Fruit fly (Drosophila melanogaster) whole organism, embryonic: ENCODE results near the gene Nepl13.

Source experiments
- Ada2b ChIP-seq: fragments of 200-800 bp; sonication (Bioruptor generic); IDR thresholded peaks from 2 replicates; pipeline ENCODE4 v1.3.6; 2022; ENCODE audit warnings: missing biosample characterization, missing genetic modification characterization
- Asciz ChIP-seq: fragments of 200-800 bp; sonication (Bioruptor generic); optimal IDR thresholded peaks from 2 replicates; lab custom pipeline; 2017; ENCODE audit warnings: missing biosample characterization, mild to moderate bottlenecking, missing genetic modification characterization, missing genetic modification reagents
- Atf6 ChIP-seq: fragments of 200-800 bp; sonication (Bioruptor generic); IDR thresholded peaks from 2 replicates; pipeline ENCODE4 v1.3.6; 2022; ENCODE audit warnings: missing biosample characterization, missing genetic modification characterization
- Awh ChIP-seq: fragments of 200-800 bp; sonication (Bioruptor generic); IDR thresholded peaks from 2 replicates; pipeline ENCODE4, ENCODE4 v1.3.6; 2022; ENCODE audit warnings: missing biosample characterization, missing genetic modification characterization
- B-H1 ChIP-seq: fragments of 200-800 bp; sonication (Bioruptor generic); IDR thresholded peaks from 3 replicates; pipeline ENCODE4 v1.3.6; 2022; ENCODE audit warnings: missing biosample characterization, missing genetic modification characterization
- CG1024 ChIP-seq: fragments of 200-800 bp; sonication (Bioruptor generic); IDR thresholded peaks from 2 replicates; pipeline ENCODE4 v1.3.6; 2022; ENCODE audit warnings: missing biosample characterization, missing genetic modification characterization
- CG11093 ChIP-seq: fragments of 200-800 bp; sonication (Bioruptor generic); IDR thresholded peaks from 3 replicates; pipeline ENCODE4 v1.3.6; 2022; ENCODE audit warnings: missing biosample characterization, missing genetic modification characterization
- CG11560 ChIP-seq: fragments of 200-800 bp; sonication (Bioruptor generic); IDR thresholded peaks from 3 replicates; pipeline ENCODE4 v1.3.6; 2022; ENCODE audit warnings: missing biosample characterization, missing genetic modification characterization
- CG12299 ChIP-seq: fragments of 200-800 bp; sonication (Bioruptor generic); optimal IDR thresholded peaks from 2 replicates; lab custom pipeline; 2018; ENCODE audit warnings: missing biosample characterization, mild to moderate bottlenecking, missing genetic modification characterization
- CG12769 ChIP-seq: fragments of 200-800 bp; sonication (Bioruptor generic); optimal IDR thresholded peaks from 2 replicates; lab custom pipeline; 2019; ENCODE audit warnings: missing biosample characterization, mild to moderate bottlenecking, missing genetic modification characterization, moderate library complexity
- CG12942 ChIP-seq: fragments of 200-800 bp; sonication (Bioruptor generic); optimal IDR thresholded peaks from 3 replicates; lab custom pipeline; 2016; ENCODE audit warnings: missing biosample characterization, missing genetic modification characterization
- CG14014 ChIP-seq: fragments of 200-800 bp; sonication (Bioruptor generic); IDR thresholded peaks from 2 replicates; pipeline ENCODE4 v1.3.6; 2022; ENCODE audit warnings: missing biosample characterization, missing genetic modification characterization
- CG1602 ChIP-seq: fragments of 200-800 bp; sonication (Bioruptor generic); optimal IDR thresholded peaks from 3 replicates; lab custom pipeline; 2016; ENCODE audit warnings: missing biosample characterization, missing genetic modification characterization
- CG18599 ChIP-seq: fragments of 200-800 bp; sonication (Bioruptor generic); optimal IDR thresholded peaks from 3 replicates; lab custom pipeline; 2017; ENCODE audit warnings: missing biosample characterization, missing genetic modification characterization, mild to moderate bottlenecking, moderate library complexity, missing genetic modification reagents
- CG2199 ChIP-seq: fragments of 200-800 bp; sonication (Bioruptor generic); IDR thresholded peaks from 3 replicates; pipeline ENCODE4 v1.3.6; 2022; ENCODE audit warnings: missing biosample characterization, missing genetic modification characterization
- CG34422 ChIP-seq: fragments of 200-800 bp; sonication (Bioruptor generic); IDR thresholded peaks from 3 replicates; pipeline ENCODE4 v1.3.6; 2022; ENCODE audit warnings: missing biosample characterization, missing genetic modification characterization
- CG4360 ChIP-seq: fragments of 200-800 bp; sonication (Bioruptor generic); IDR thresholded peaks from 2 replicates; pipeline ENCODE4 v1.3.6; 2022; ENCODE audit warnings: missing biosample characterization, missing genetic modification characterization
- CG5245 ChIP-seq: fragments of 200-800 bp; sonication (Bioruptor generic); optimal IDR thresholded peaks from 3 replicates; lab custom pipeline; 2016; ENCODE audit warnings: missing biosample characterization, missing genetic modification characterization
- CG7556 ChIP-seq: fragments of 200-800 bp; sonication (Bioruptor generic); optimal IDR thresholded peaks from 2 replicates; lab custom pipeline; 2017; ENCODE audit warnings: missing biosample characterization, mild to moderate bottlenecking, missing genetic modification characterization
- CG7745 ChIP-seq: fragments of 200-800 bp; sonication (Bioruptor generic); optimal IDR thresholded peaks from 2 replicates; lab custom pipeline; 2018; ENCODE audit warnings: missing biosample characterization, mild to moderate bottlenecking, missing genetic modification characterization, moderate library complexity
- CG7839 ChIP-seq: fragments of 200-800 bp; sonication (Bioruptor generic); optimal IDR thresholded peaks from 3 replicates; lab custom pipeline; 2018; ENCODE audit warnings: missing biosample characterization, mild to moderate bottlenecking, missing genetic modification characterization, moderate library complexity
- CG8478 ChIP-seq: fragments of >200 bp; optimal IDR thresholded peaks from 2 replicates; lab custom pipeline; 2018
- Dip2 ChIP-seq: fragments of 200-800 bp; sonication (Bioruptor generic); IDR thresholded peaks from 2 replicates; pipeline ENCODE4 v1.3.6; 2022; ENCODE audit warnings: missing biosample characterization, missing genetic modification characterization
- Doc2 ChIP-seq: fragments of 200-800 bp; sonication (Bioruptor generic); IDR thresholded peaks from 2 replicates; pipeline ENCODE4 v1.3.6; 2022; ENCODE audit warnings: missing biosample characterization, missing genetic modification characterization
- E2f2 ChIP-seq: fragments of 200-800 bp; sonication (Bioruptor generic); IDR thresholded peaks from 2 replicates; pipeline ENCODE4 v1.3.6; 2022; ENCODE audit warnings: missing biosample characterization, missing genetic modification characterization
- Eip74EF ChIP-seq, 2 experiments: fragments of 200-800 bp in 1 of 2; fragments of >200 bp in 1 of 2; sonication (Bioruptor generic) in 1 of 2; optimal IDR thresholded peaks; 2 replicates each; lab custom pipeline; 2017 to 2019; ENCODE audit warnings: missing biosample characterization in 2 of 2, missing genetic modification characterization in 2 of 2, mild to moderate bottlenecking in 1 of 2, moderate library complexity in 1 of 2
- Hmx ChIP-seq: fragments of 200-800 bp; sonication (Bioruptor generic); optimal IDR thresholded peaks from 2 replicates; lab custom pipeline; 2016; ENCODE audit warnings: missing biosample characterization, missing genetic modification characterization
- Hr78 ChIP-seq, 2 experiments: fragments of 200-800 bp in 1 of 2; fragments of >200 bp in 1 of 2; sonication (Bioruptor generic) in 1 of 2; optimal IDR thresholded peaks; 2 replicates each; lab custom pipeline; 2017 to 2019; ENCODE audit warnings: missing biosample characterization in 2 of 2, missing genetic modification characterization in 2 of 2, mild to moderate bottlenecking in 1 of 2, moderate library complexity in 1 of 2
- NC2β ChIP-seq: fragments of 200-800 bp; sonication (Bioruptor generic); optimal IDR thresholded peaks from 2 replicates; lab custom pipeline; 2016; ENCODE audit warnings: missing biosample characterization, missing genetic modification characterization
- Neu2 ChIP-seq: fragments of 200-800 bp; sonication (Bioruptor generic); optimal IDR thresholded peaks from 3 replicates; lab custom pipeline; 2016; ENCODE audit warnings: missing biosample characterization, missing genetic modification characterization, borderline replicate concordance
- Six4 ChIP-seq: fragments of 200-800 bp; sonication (Bioruptor generic); optimal IDR thresholded peaks from 2 replicates; lab custom pipeline; 2016; ENCODE audit warnings: missing biosample characterization, missing genetic modification characterization
- Sry-β ChIP-seq: fragments of 200-800 bp; sonication (Bioruptor generic); optimal IDR thresholded peaks from 2 replicates; lab custom pipeline; 2018; ENCODE audit warnings: missing biosample characterization, mild to moderate bottlenecking, missing genetic modification characterization, moderate library complexity
- crol ChIP-seq: fragments of 200-800 bp; sonication (Bioruptor generic); IDR thresholded peaks from 2 replicates; pipeline ENCODE4 v1.3.6; 2022; ENCODE audit warnings: missing biosample characterization, missing genetic modification characterization
- dpn ChIP-seq, 2 experiments: fragments of 200-800 bp; sonication (Bioruptor generic); optimal IDR thresholded peaks; 3 replicates each; lab custom pipeline; 2016; ENCODE audit warnings: missing biosample characterization in 2 of 2, missing genetic modification characterization in 2 of 2
- esg ChIP-seq: fragments of 200-800 bp; sonication (Bioruptor generic); conservative IDR thresholded peaks from 2 replicates; pipeline ENCODE4 v1.3.6; 2022; ENCODE audit warnings: missing biosample characterization, missing genetic modification characterization
- gce ChIP-seq: fragments of 200-800 bp; sonication (Bioruptor generic); IDR thresholded peaks from 3 replicates; pipeline ENCODE4 v1.3.6; 2022; ENCODE audit warnings: missing biosample characterization, missing genetic modification characterization
- gem ChIP-seq: fragments of 200-800 bp; sonication (Bioruptor generic); optimal IDR thresholded peaks from 2 replicates; lab custom pipeline; 2019; ENCODE audit warnings: missing biosample characterization, mild to moderate bottlenecking, missing genetic modification characterization, moderate library complexity
- gsb ChIP-seq: fragments of 200-800 bp; sonication (Bioruptor generic); IDR thresholded peaks from 2 replicates; pipeline ENCODE4 v1.3.6; 2022; ENCODE audit warnings: missing biosample characterization, missing genetic modification characterization
- kni ChIP-seq: fragments of 200-800 bp; sonication (Bioruptor generic); optimal IDR thresholded peaks from 3 replicates; lab custom pipeline; 2017; ENCODE audit warnings: mild to moderate bottlenecking, missing biosample characterization, missing genetic modification reagents, missing genetic modification characterization
- knrl ChIP-seq: fragments of 200-800 bp; sonication (Bioruptor generic); IDR thresholded peaks from 3 replicates; pipeline ENCODE4 v1.3.6; 2022; ENCODE audit warnings: missing biosample characterization, missing genetic modification characterization; ENCODE audit not compliant: partially characterized antibody
- luna ChIP-seq: fragments of 200-800 bp; sonication (Bioruptor generic); optimal IDR thresholded peaks from 2 replicates; lab custom pipeline; 2016; ENCODE audit warnings: missing biosample characterization, missing genetic modification characterization
- mirr ChIP-seq: fragments of 200-800 bp; sonication (Bioruptor generic); optimal IDR thresholded peaks from 3 replicates; lab custom pipeline; 2018; ENCODE audit warnings: missing biosample characterization, mild to moderate bottlenecking, missing genetic modification characterization
- oc ChIP-seq: fragments of 200-800 bp; sonication (Bioruptor generic); optimal IDR thresholded peaks from 2 replicates; lab custom pipeline; 2018; ENCODE audit warnings: missing biosample characterization, mild to moderate bottlenecking, missing genetic modification characterization, moderate library complexity
- onecut ChIP-seq: fragments of 200-800 bp; sonication (Bioruptor generic); IDR thresholded peaks from 2 replicates; pipeline ENCODE4 v1.3.6; 2022; ENCODE audit warnings: missing biosample characterization, missing genetic modification characterization
- pb ChIP-seq: fragments of 200-800 bp; sonication (Bioruptor generic); optimal IDR thresholded peaks from 3 replicates; lab custom pipeline; 2016; ENCODE audit warnings: missing biosample characterization, missing genetic modification characterization
- pnt ChIP-seq: fragments of 200-800 bp; sonication (Bioruptor generic); optimal IDR thresholded peaks from 3 replicates; lab custom pipeline; 2016; ENCODE audit warnings: missing biosample characterization, missing genetic modification characterization
- ranshi ChIP-seq: fragments of 200-800 bp; sonication (Bioruptor generic); IDR thresholded peaks from 2 replicates; pipeline ENCODE4 v1.3.6; 2022; ENCODE audit warnings: missing biosample characterization, missing genetic modification characterization
- sqz ChIP-seq: fragments of 200-800 bp; sonication (Bioruptor generic); optimal IDR thresholded peaks from 3 replicates; lab custom pipeline; 2018; ENCODE audit warnings: missing biosample characterization, mild to moderate bottlenecking, missing genetic modification characterization
- tgo ChIP-seq: fragments of 200-800 bp; sonication (Bioruptor generic); IDR thresholded peaks from 3 replicates; pipeline ENCODE4 v1.3.6; 2022; ENCODE audit warnings: missing biosample characterization, missing genetic modification characterization
- tx ChIP-seq: fragments of 200-800 bp; sonication (Bioruptor generic); optimal IDR thresholded peaks from 2 replicates; lab custom pipeline; 2016; ENCODE audit warnings: missing biosample characterization, missing genetic modification characterization
- usp ChIP-seq: fragments of >200 bp; optimal IDR thresholded peaks from 2 replicates; lab custom pipeline; 2017; ENCODE audit warnings: missing biosample characterization, missing genetic modification characterization
- wor ChIP-seq: fragments of 200-800 bp; sonication (Bioruptor generic); IDR thresholded peaks from 2 replicates; pipeline ENCODE4 v1.3.6; 2022; ENCODE audit warnings: missing biosample characterization, missing genetic modification characterization

Gene Nepl13

DNA sequence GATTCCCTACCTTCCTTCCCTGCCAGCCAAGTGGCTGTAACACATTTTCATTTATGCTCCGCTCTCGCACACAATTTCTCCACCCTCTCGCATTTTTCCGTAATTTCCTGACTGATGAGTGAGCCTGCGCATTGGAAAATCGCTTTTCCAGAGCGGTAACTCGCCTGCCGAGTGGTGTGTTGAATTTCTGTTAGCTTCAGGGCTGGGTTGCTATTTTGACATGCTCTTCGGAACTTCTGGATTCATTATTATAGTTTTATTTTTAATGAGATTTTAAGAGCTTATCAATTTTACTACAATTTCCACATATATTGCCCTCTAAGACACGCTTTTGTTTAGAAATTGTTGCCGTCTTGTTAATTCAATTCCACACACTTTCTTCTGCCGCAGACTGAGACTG, 7.9 kb downstream of the Nepl13 start (continued):
- no peak for TF ChIP-seq CG7556 (GFP tag; lab: Kevin White, UChicago)
- TF ChIP-seq wor (GFP tag; lab: Robert Waterston, UW): no peak
- TF ChIP-seq CG18599 (GFP tag; lab: Kevin White, UChicago): peak; percentile 21
- no peak for TF ChIP-seq Neu2 (GFP tag; lab: Kevin White, UChicago)
- no peak for TF ChIP-seq E2f2
- TF ChIP-seq CG34422 (GFP tag; lab: Robert Waterston, UW): no peak
- no peak for TF ChIP-seq pb (GFP tag; lab: Kevin White, UChicago)

- TF ChIP-seq tgo (GFP tag; lab: Robert Waterston, UW) (no peak), CG7745 (no peak), CG12942 (no peak), Asciz (GFP tag; lab: Kevin White, UChicago) (no peak), Hmx (GFP tag; lab: Kevin White, UChicago) (no peak), CG1024 (GFP tag; lab: Robert Waterston, UW) (no peak), CG2199 (GFP tag; lab: Robert Waterston, UW) (0 out of 3 replicates have a peak, but pooled peaks have one; percentile 22), luna (GFP tag; lab: Kevin White, UChicago) (no peak), pnt (no peak), kni (GFP tag; lab: Kevin White, UChicago) (no peak), CG1602 (GFP tag; lab: Kevin White, UChicago) (no peak), Sry-β (GFP tag; lab: Kevin White, UChicago) (no peak), CG12769 (no peak), CG11093 (GFP tag; lab: Robert Waterston, UW) (no peak), esg (no peak), Atf6 (GFP tag; lab: Robert Waterston, UW) (no peak), tx (GFP tag; lab: Kevin White, UChicago) (no peak), CG7839 (tag; lab: Kevin White, UChicago) (no peak), usp (GFP tag; lab: Kevin White, UChicago) (no peak), gce (GFP tag; lab: Robert Waterston, UW) (no peak), CG5245 (GFP tag; lab: Kevin White, UChicago) (no peak), CG8478 (lab: Kevin White, UChicago) (no peak), CG4360 (GFP tag; lab: Robert Waterston, UW) (no peak), Hr78 (GFP tag; optimal IDR thresholded peaks at IDR 0.05; lab: Kevin White, UChicago) (peak in 1 of 2 experiments; percentile 80), knrl (no peak), CG14014 (GFP tag; lab: Robert Waterston, UW) (no peak), oc (tag; lab: Kevin White, UChicago) (peak; percentile 18), CG12299 (tag; lab: Kevin White, UChicago) (no peak), sqz (GFP tag; lab: Kevin White, UChicago) (peak; percentile 29), Ada2b (GFP tag; lab: Robert Waterston, UW) (no peak), Six4 (GFP tag; lab: Kevin White, UChicago) (no peak), crol (GFP tag; lab: Robert Waterston, UW) (peak; percentile 62), onecut (no peak), Dip2 (GFP tag; lab: Robert Waterston, UW) (no peak), Doc2 (GFP tag; lab: Robert Waterston, UW) (no peak), NC2β (GFP tag; lab: Kevin White, UChicago) (no peak), Awh (GFP tag; lab: Robert Waterston, UW) (peak; percentile 65; the same call in 1 of the 2 replicates), gem (tag; lab: Kevin White, UChicago) (no peak), ranshi (GFP tag; lab: Robert Waterston, UW) (no peak), dpn (GFP tag; optimal IDR thresholded peaks at IDR 0.05; lab: Kevin White, UChicago) (no peak), B-H1 (no peak), Eip74EF (GFP tag; optimal IDR thresholded peaks at IDR 0.05; lab: Kevin White, UChicago) (no peak), gsb (GFP tag; lab: Robert Waterston, UW) (no peak), mirr (GFP tag; lab: Kevin White, UChicago) (no peak), CG11560 (no peak)
Observed at dm6 chr3R:22751698-22752097, 9.2 kb downstream of the Nepl13 start.
